Worm (Caenorhabditis elegans): ENCODE data around the gene srbc-68.

srbc-68 gene

DNA sequence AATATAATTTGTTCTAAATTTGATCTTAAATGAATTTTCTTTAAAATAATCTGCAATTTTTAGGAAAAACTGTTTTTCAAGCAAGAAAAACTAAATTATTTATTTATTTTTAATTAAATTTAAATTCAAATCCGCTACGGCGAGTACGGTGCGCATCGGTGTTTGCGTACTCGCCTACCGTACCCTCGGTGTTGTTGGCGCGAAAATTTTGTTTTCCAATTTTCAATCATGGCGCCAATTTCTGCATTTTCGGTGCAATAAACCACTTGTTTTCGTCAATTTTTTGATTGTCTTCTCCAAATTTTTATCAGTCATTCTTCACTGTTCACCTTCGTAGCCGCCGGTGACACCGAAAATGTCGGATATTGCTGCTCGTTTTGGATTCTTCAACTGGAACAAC is 32.4 kb upstream of the srbc-68 start, which contains the start of gene pygl-1 (continued):
- TF ChIP-seq K11D2.4 (GFP tag; IDR thresholded peaks at IDR 0.05) (no peak), rcor-1 (GFP tag; IDR thresholded peaks at IDR 0.05) (peak; percentile 90), Y95B8A.8 (GFP tag; IDR thresholded peaks at IDR 0.05) (peak; percentile 95), fkh-3 (tag; optimal IDR thresholded peaks at IDR 0.05) (no peak), attf-5 (GFP tag; optimal IDR thresholded peaks at IDR 0.05) (no peak), ccch-3 (GFP tag; optimal IDR thresholded peaks at IDR 0.05) (no peak), hsf-1 (GFP tag; IDR thresholded peaks at IDR 0.05) (peak; percentile 83), aptf-2 (GFP tag; conservative IDR thresholded peaks at IDR 0.05) (peak; percentile 36; the same call in 1 of the 2 replicates), snpc-1.1 (tag; optimal IDR thresholded peaks at IDR 0.05; ENCODE audit: insufficient read depth) (peak; percentile 63), ztf-26 (tag; optimal IDR thresholded peaks at IDR 0.05) (no peak), ztf-28 (GFP tag; IDR thresholded peaks at IDR 0.05) (peak; percentile 69; the same call in 1 of the 2 replicates), lsy-27 (tag; optimal IDR thresholded peaks at IDR 0.05; ENCODE audit: borderline replicate concordance, insufficient read depth) (no peak), ceh-91 (GFP tag; IDR thresholded peaks at IDR 0.05) (peak; percentile 99), Y53G8AR.9 (GFP tag; conservative IDR thresholded peaks at IDR 0.05) (peak; percentile 64), ztf-18 (tag; optimal IDR thresholded peaks at IDR 0.05) (no peak), sea-2 (GFP tag; IDR thresholded peaks at IDR 0.05) (no peak), snpc-1.3 (tag; optimal IDR thresholded peaks at IDR 0.05; ENCODE audit: insufficient read depth) (peak; percentile 92), Y56A3A.18 (GFP tag; IDR thresholded peaks at IDR 0.05) (no peak), B0019.2 (GFP tag; conservative IDR thresholded peaks at IDR 0.05) (peak; percentile 96), hlh-12 (tag; optimal IDR thresholded peaks at IDR 0.05) (no peak), Y79H2A.3 (GFP tag; conservative IDR thresholded peaks at IDR 0.05) (peak; percentile 84), F57C9.4 (tag; optimal IDR thresholded peaks at IDR 0.05) (no peak), F55B11.4 (tag; optimal IDR thresholded peaks at IDR 0.05; ENCODE audit: borderline replicate concordance, insufficient read depth) (no peak), die-1 (tag; optimal IDR thresholded peaks at IDR 0.05) (no peak), lag-1 (GFP tag; IDR thresholded peaks at IDR 0.05) (no peak), ztf-22 (GFP tag; optimal IDR thresholded peaks at IDR 0.05) (no peak), mel-28 (tag; optimal IDR thresholded peaks at IDR 0.05; ENCODE audit: borderline replicate concordance) (no peak), ceh-27 (GFP tag; optimal IDR thresholded peaks at IDR 0.05) (no peak)

DNA sequence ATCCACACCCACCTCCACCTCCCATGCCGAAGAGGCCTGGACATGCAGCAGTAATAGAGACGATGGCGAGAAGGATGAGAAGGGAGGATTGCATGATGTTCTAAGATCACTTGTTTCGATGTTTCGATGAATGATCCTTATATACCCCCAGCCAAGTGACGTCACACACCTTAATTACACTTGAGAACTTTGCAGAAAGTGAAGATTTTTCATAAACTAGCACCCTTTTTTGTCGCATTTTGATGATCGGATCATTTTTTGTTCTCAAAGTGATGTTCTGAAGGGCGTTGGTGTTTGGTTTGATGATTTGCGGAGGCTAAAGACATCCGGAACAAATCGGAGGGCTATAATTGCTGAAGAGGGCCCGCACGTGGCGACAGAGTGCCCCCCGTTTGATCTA is 29.3 kb upstream of the srbc-68 start, which contains the start of gene grl-27:
Gene grl-27, minus strand, starts transcription at position 101 of the 400 bp plus-strand sequence.
- no peak for TF ChIP-seq B0019.2 (GFP tag; conservative IDR thresholded peaks at IDR 0.05)
- TF ChIP-seq nhr-80 (tag; optimal IDR thresholded peaks at IDR 0.05) = no peak
- no peak for TF ChIP-seq egl-18 (GFP tag; IDR thresholded peaks at IDR 0.05)
- TF ChIP-seq let-607 (tag; optimal IDR thresholded peaks at IDR 0.05) = no peak
- no peak for TF ChIP-seq ceh-91 (GFP tag; IDR thresholded peaks at IDR 0.05)
- TF ChIP-seq efl-1 (GFP tag; optimal IDR thresholded peaks at IDR 0.05) = no peak
- TF ChIP-seq hrde-1 (tag; optimal IDR thresholded peaks at IDR 0.05; ENCODE audit: borderline replicate concordance) = no peak
- TF ChIP-seq madf-10 (tag; optimal IDR thresholded peaks at IDR 0.05) = no peak
- no peak for TF ChIP-seq nfya-1 (tag; optimal IDR thresholded peaks at IDR 0.05; ENCODE audit: borderline replicate concordance, insufficient read depth)
- no peak for TF ChIP-seq Y53G8AR.9 (GFP tag; conservative IDR thresholded peaks at IDR 0.05)
- TF ChIP-seq gei-17 (GFP tag; optimal IDR thresholded peaks at IDR 0.05) = no peak
- no peak for TF ChIP-seq nhr-27 (tag; optimal IDR thresholded peaks at IDR 0.05)
- TF ChIP-seq tlf-1 (GFP tag; optimal IDR thresholded peaks at IDR 0.05) = no peak
- no peak for TF ChIP-seq F57C9.4 (tag; optimal IDR thresholded peaks at IDR 0.05)
- no peak for TF ChIP-seq egrh-3 (GFP tag; IDR thresholded peaks at IDR 0.05)
- no peak for TF ChIP-seq cebp-2 (GFP tag; IDR thresholded peaks at IDR 0.05)
- TF ChIP-seq F55B11.4 (tag; optimal IDR thresholded peaks at IDR 0.05; ENCODE audit: borderline replicate concordance, insufficient read depth) = no peak
- no peak for TF ChIP-seq ekl-4 (GFP tag; IDR thresholded peaks at IDR 0.05)
- no peak for TF ChIP-seq egl-44 (GFP tag; IDR thresholded peaks at IDR 0.05)
- no peak for TF ChIP-seq him-1 (tag; optimal IDR thresholded peaks at IDR 0.05)
